Worm (Caenorhabditis elegans) whole organism, midembryonic: Measurements from ENCODE around the gene Y46G5A.14.

Experiments used
- T22C8.4 ChIP-seq: fragments of 200-800 bp; sonication (Bioruptor generic); IDR thresholded peaks from 2 replicates; pipeline ENCODE4 v1.3.6; 2022; ENCODE audit warnings: missing genetic modification characterization, missing compliant biosample characterization
- cog-1 ChIP-seq: sonication (generic microtip); optimal IDR thresholded peaks from 2 replicates; lab custom pipeline; 2016; ENCODE audit warnings: missing genetic modification characterization, missing compliant biosample characterization
- klf-2 ChIP-seq: fragments of 200-800 bp; sonication (Bioruptor generic); conservative IDR thresholded peaks from 2 replicates; pipeline ENCODE4 v1.3.6; 2022; ENCODE audit warnings: missing genetic modification reagents, missing genetic modification characterization, missing compliant biosample characterization
- med-1 ChIP-seq: sonication (generic microtip); optimal IDR thresholded peaks from 2 replicates; lab custom pipeline; 2017; ENCODE audit warnings: missing genetic modification characterization, mild to moderate bottlenecking, missing compliant biosample characterization, antibody characterized with exemption, missing genetic modification reagents; ENCODE audit not compliant: insufficient read depth
- ref-1 ChIP-seq: fragments of 200-800 bp; sonication (Bioruptor generic); conservative IDR thresholded peaks from 2 replicates; pipeline ENCODE4 v1.3.6; 2022; ENCODE audit warnings: missing genetic modification reagents, missing genetic modification characterization, missing compliant biosample characterization
- tab-1 ChIP-seq: fragments of 200-800 bp; sonication (Bioruptor generic); IDR thresholded peaks from 2 replicates; pipeline ENCODE4 v1.3.6; 2022; ENCODE audit warnings: missing genetic modification characterization, missing compliant biosample characterization
- ztf-23 ChIP-seq: fragments of 200-800 bp; sonication (Bioruptor generic); IDR thresholded peaks from 2 replicates; pipeline ENCODE4 v1.3.6; 2022; ENCODE audit warnings: missing genetic modification reagents, missing genetic modification characterization, missing compliant biosample characterization
- ztf-29 ChIP-seq: fragments of 200-800 bp; sonication (Bioruptor generic); IDR thresholded peaks from 2 replicates; pipeline ENCODE4 v1.3.6; 2022; ENCODE audit warnings: missing genetic modification reagents, missing genetic modification characterization, missing compliant biosample characterization

DNA sequence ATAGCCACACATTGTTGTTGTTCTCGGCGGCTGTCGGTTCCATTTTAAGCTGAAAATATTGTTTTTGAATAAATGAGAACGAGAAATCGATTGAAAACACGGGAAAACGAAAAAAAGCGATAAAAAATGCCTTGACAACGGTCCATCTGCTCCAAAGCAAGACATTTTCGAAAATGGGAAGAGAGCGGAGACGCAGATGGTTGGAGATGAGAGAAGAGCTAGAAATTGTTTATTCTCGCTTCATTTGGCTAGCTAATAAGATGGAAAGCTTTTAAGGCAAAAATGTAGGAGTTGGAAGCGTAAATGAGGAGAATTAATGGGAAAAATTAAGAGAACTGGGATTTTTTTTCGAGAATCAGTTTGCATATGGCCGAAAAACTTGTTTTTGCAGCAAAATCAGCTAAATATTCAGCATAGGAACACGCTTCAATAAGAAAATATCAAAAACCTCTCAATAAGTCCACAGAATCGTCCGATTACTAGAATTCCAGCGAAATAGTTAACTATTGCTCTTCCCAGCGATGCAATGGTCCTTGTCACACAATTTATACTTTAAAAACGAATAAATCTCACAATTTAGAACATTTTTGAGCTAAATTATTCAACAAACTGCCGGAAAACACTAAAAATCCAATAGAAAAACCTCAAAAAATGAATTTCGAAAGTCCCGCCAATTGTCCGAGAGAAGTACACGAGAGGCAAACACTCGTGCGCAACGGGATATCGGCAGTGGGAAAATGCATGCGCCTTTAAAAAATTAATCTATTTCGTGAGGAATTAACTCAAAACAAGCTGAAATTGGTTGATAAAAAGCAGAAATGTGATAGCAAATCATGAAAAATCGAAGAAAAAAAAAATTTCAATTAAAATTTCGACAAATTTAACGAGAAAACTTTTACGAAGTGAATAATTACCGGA lies 36.0 kb upstream of the Y46G5A.14 start, which contains the start of gene pisy-1:
- TF ChIP-seq ztf-29 (GFP tag; lab: Robert Waterston, UW) (no peak), klf-2 (no peak), med-1 (GFP tag; lab: Kevin White, UChicago) (no peak), tab-1 (no peak), ref-1 (GFP tag; lab: Robert Waterston, UW) (no peak), cog-1 (tag; lab: Kevin White, UChicago) (peak; percentile 19), ztf-23 (GFP tag; lab: Robert Waterston, UW) (no peak), T22C8.4 (GFP tag; lab: Robert Waterston, UW) (no peak)
